Fruit fly (Drosophila melanogaster) S2 (cell line): ENCODE measurements around the gene Hsp60B.

Experiments
- CG8478 ChIP-seq: fragments of >200 bp; optimal IDR thresholded peaks from 2 replicates; lab custom pipeline; 2018
- CTCF ChIP-seq, 2 experiments: fragments of >200 bp; optimal IDR thresholded peaks; 2 replicates each; lab custom pipeline; 2018

Gene Hsp60B

dm6 chr2L:717783-718182 is 10.4 kb upstream of the Hsp60B start:
- TF ChIP-seq CG8478 (lab: Kevin White, UChicago) (no peak), CTCF (optimal IDR thresholded peaks at IDR 0.05; lab: Kevin White, UChicago) (no peak)

DNA sequence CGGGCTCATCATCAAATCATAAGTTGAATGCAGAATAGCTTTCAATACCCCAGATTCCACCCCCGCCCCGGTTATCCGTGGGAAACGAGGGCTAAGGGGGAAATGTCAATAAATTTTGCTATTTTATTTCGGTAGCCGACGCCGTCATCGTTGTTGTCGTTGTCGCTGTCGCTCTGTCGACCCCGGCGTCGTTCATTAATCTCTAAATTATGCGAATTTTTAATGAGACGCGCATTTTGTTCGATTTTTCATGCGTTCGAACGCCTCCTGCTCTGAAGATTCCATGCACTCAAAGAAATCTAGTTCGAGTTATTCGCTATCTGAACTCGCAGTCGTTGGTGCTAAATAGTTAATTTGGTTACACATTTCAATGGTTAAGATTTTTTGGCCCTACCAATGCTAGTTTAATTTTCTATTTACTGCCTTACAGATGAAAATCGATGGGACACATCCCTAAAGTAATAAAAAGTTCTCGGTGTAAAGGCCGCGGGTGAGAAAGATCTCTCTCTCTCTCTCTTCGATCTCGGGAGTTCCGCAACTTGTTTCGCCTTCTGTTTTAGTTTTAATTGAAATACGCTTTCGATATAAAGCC is 9.8 kb upstream of the Hsp60B start:
- TF ChIP-seq CTCF (optimal IDR thresholded peaks at IDR 0.05; lab: Kevin White, UChicago) (no peak), CG8478 (lab: Kevin White, UChicago) (no peak)

dm6 chr2L:721757-722156 is 6.4 kb upstream of the Hsp60B start:
- TF ChIP-seq CTCF (optimal IDR thresholded peaks at IDR 0.05; lab: Kevin White, UChicago) (no peak), CG8478 (lab: Kevin White, UChicago) (no peak)

- TF ChIP-seq CG8478 (lab: Kevin White, UChicago): no peak
- TF ChIP-seq CTCF (optimal IDR thresholded peaks at IDR 0.05; lab: Kevin White, UChicago): no peak
Observed at dm6 chr2L:722912-723311, 5.2 kb upstream of the Hsp60B start.

DNA sequence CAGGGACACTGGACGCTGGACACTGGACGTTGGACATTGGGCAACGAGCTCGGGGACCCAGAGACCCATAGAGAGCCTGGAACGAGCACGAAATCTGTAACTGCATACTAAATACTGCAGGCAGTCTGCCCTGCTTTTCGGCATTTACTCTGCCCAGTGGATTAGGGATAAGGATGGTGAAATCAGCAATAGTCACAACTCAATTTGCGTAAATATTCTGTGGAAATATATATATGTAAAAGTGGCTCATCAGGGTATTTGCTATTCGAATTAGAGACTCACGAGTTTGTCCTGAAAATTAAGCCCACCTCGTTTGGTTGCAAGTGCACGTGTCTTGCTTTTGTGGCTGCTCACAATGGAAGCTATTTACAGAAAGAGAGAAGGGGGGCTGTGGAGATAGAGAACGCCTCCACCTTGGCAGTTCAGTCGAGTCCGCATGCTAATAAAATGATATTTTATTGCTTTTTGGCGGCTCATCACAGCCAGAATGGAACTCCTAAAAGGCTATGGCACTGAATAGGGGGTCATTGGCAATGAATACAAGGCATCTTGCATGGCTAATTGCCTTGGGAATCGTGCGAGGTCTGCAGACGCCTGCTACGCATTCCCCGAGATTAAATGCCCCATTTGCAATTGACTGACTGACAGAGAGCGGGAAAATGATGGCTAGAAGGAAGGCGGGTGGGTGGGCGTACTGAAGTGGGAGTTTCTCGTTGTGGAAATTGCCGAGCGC is 4.2 kb upstream of the Hsp60B start:
- TF ChIP-seq CG8478 (lab: Kevin White, UChicago) (no peak), CTCF (optimal IDR thresholded peaks at IDR 0.05; lab: Kevin White, UChicago) (no peak)

- no peak for TF ChIP-seq CTCF (optimal IDR thresholded peaks at IDR 0.05; lab: Kevin White, UChicago)
- TF ChIP-seq CG8478 (lab: Kevin White, UChicago): no peak
Observed at dm6 chr2L:724746-725145, 3.4 kb upstream of the Hsp60B start.

- TF ChIP-seq CG8478 (lab: Kevin White, UChicago): no peak
- no peak for TF ChIP-seq CTCF (optimal IDR thresholded peaks at IDR 0.05; lab: Kevin White, UChicago)
Observed at dm6 chr2L:732105-732504, 3.9 kb downstream of the Hsp60B start.

DNA sequence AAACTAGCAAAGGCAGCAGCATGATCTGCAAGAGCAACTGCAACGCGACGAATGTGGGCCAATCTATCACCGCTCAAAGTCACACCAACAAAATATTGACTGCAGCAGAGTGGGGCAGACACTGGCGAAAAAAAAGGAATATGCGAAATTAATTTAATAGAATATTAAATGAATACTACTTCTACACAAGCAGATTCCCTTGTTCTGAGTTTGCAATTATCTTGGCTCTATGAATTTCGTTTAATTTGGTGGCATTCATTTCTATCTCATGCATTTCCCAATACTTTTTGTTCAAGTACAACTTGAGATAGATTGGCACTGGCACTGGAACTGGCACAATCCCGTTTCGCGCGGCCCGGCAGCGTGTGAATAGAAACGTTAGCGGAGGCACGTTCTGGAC is 6.0 kb downstream of the Hsp60B start:
- TF ChIP-seq CTCF (optimal IDR thresholded peaks at IDR 0.05; lab: Kevin White, UChicago): no peak

dm6 chr2L:735772-736171 is 7.6 kb downstream of the Hsp60B start:
- no peak for TF ChIP-seq CG8478 (lab: Kevin White, UChicago)
- TF ChIP-seq CTCF (optimal IDR thresholded peaks at IDR 0.05; lab: Kevin White, UChicago): no peak

DNA sequence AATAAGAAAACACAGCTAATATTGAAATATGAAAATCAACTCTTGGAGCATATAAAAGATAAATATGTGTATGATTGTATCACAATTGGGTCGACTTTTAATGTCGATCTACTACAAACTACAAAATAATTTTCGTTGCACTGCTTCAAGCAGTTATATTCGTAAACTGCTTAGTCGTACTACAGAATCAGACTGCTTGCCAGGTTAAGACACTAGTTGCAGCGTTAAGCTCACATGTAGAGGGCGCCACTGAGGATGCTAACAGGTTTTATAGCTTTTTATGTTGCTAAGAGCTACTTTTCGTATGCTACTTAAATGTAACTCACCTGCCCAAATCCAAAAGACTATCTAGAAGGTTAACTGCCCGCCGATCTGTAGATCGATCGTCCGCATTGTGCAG is 11.9 kb downstream of the Hsp60B start:
- no peak for TF ChIP-seq CG8478 (lab: Kevin White, UChicago)
- peak; percentile 96 to 98 for TF ChIP-seq CTCF (optimal IDR thresholded peaks at IDR 0.05; lab: Kevin White, UChicago)

- TF ChIP-seq CG8478 (lab: Kevin White, UChicago) (no peak), CTCF (optimal IDR thresholded peaks at IDR 0.05; lab: Kevin White, UChicago) (no peak)
Observed at dm6 chr2L:744295-744694, 16.1 kb downstream of the Hsp60B start, which contains the start of gene Eaat2. Gene Eaat2 (minus strand): TSS chr2L:744395.

DNA sequence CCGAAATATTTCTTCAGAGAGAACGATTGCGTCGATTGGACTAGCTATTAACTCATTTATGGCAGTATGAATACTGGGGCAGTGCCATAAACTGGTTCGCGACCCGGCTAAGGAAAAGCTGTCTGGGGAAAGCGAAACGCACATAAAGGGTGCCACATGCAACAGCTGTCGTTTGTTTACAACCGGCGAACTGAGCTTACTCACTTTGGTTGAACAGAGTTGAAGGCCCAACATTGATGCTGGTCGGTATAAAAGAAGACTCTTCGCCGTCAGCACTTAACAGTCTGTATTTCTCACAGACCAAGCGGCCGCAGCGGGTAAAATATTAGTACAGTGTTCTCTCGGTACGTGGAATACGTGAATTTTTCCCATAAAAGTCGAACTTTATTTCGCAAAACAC is 17.6 kb downstream of the Hsp60B start:
- peak in 1 of 2 experiments; percentile 0 for TF ChIP-seq CTCF (optimal IDR thresholded peaks at IDR 0.05; lab: Kevin White, UChicago)
- TF ChIP-seq CG8478 (lab: Kevin White, UChicago): no peak

DNA sequence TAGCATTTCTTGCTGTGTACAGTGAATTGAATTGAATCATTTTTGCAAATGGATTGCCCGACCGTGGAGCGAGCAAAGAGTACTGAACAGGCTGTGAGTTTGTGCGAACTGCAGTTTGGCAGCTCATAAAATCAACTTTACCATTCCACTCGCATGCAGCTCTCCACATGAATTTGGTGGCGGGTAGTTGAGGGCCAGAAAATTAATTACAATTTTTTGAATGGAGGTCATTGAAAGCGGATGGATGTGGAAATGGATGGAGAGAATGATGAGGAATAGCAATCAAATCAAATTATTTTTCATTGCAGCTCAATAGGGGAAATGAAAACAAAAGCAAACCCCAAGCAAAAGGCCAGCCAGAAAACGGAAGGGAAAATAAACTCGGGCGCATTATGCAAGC is 21.5 kb downstream of the Hsp60B start, which contains the start of gene GABA-B-R3:
Gene GABA-B-R3, plus strand, starts transcription at position 301 of the 400 bp plus-strand sequence.
- no peak for TF ChIP-seq CTCF (optimal IDR thresholded peaks at IDR 0.05; lab: Kevin White, UChicago)
- TF ChIP-seq CG8478 (lab: Kevin White, UChicago): no peak

- TF ChIP-seq CG8478 (lab: Kevin White, UChicago): no peak
Observed at dm6 chr2L:750299-750698, 22.1 kb downstream of the Hsp60B start.

DNA sequence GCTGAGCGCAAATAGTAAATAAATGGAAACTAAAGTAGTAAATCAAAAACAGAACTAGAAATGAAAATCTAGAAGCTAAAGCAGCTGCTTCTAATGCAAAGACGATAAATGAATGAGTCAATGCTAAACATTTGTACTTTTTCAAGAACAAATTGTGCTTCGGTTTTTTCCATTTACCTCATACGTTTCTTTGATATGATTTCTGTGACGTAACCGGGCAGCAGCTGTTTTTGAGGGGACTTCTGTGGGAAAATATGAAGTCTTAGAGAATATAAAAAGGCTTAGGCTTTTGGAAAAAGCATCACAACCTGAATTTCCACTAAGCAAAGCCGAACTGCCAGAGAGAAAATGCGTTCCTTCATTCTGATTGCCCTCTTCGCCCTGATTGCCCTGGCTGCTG is 45.1 kb downstream of the Hsp60B start, which contains the start of gene CG12506:
Gene CG12506, plus strand, starts transcription at position 301 of the 400 bp plus-strand sequence.
- TF ChIP-seq CTCF (optimal IDR thresholded peaks at IDR 0.05; lab: Kevin White, UChicago) (no peak), CG8478 (lab: Kevin White, UChicago) (no peak)

DNA sequence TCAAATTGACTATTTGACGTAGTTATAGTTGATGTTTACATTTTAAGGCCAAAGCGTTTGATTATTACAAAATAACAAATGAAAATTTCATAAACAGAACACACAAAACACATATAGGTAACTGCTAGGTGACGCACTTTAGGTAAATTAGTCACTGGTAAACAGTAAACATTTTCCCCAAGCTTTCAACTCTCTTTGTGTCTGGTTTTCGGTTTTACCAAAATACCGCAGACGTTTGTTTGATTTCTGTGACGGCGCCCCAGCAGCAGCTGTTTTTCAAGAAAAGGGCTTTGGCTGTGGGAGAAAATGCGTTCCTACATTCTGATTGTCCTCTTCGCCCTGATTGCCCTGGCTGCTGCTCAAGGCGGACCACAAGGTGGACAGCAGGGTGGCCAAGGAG is 48.1 kb downstream of the Hsp60B start, which contains the start of gene CG13946:
Gene CG13946, plus strand, starts transcription at position 301 of the 400 bp plus-strand sequence.
- TF ChIP-seq CG8478 (lab: Kevin White, UChicago): no peak
- no peak for TF ChIP-seq CTCF (optimal IDR thresholded peaks at IDR 0.05; lab: Kevin White, UChicago)
